Worm (Caenorhabditis elegans) whole organism, young adult: ENCODE results near the gene str-3.

ENCODE experiments used
- F23B12.7 ChIP-seq: sonication (generic microtip); optimal IDR thresholded peaks from 2 replicates; lab custom pipeline; 2017; ENCODE audit warnings: missing genetic modification characterization, mild to moderate bottlenecking, missing compliant biosample characterization, antibody characterized with exemption, moderate library complexity; ENCODE audit not compliant: insufficient read depth
- F33H1.4 ChIP-seq: fragments of 200-800 bp; sonication (Bioruptor generic); IDR thresholded peaks from 2 replicates; pipeline ENCODE4 v1.3.6; 2022; ENCODE audit warnings: missing genetic modification reagents, missing genetic modification characterization, missing compliant biosample characterization
- F49E8.2 ChIP-seq: sonication (generic microtip); optimal IDR thresholded peaks from 3 replicates; lab custom pipeline; 2017; ENCODE audit warnings: missing genetic modification characterization, mild to moderate bottlenecking, missing compliant biosample characterization, antibody characterized with exemption, moderate library complexity; ENCODE audit not compliant: insufficient read depth
- F55B11.4 ChIP-seq: sonication (generic microtip); optimal IDR thresholded peaks from 2 replicates; lab custom pipeline; 2016; ENCODE audit warnings: missing compliant biosample characterization, missing genetic modification characterization, borderline replicate concordance; ENCODE audit not compliant: insufficient read depth
- F57A8.1 ChIP-seq: fragments of 200-800 bp; sonication (Bioruptor generic); optimal IDR thresholded peaks from 2 replicates; lab custom pipeline; 2018; ENCODE audit warnings: mild to moderate bottlenecking, missing genetic modification characterization, moderate library complexity, missing compliant biosample characterization
- ZK185.1 ChIP-seq: sonication (generic microtip); optimal IDR thresholded peaks from 2 replicates; lab custom pipeline; 2016; ENCODE audit warnings: mild to moderate bottlenecking, missing genetic modification characterization, missing compliant biosample characterization; ENCODE audit not compliant: poor library complexity, severe bottlenecking
- attf-3 ChIP-seq: fragments of 200-800 bp; sonication (Bioruptor generic); conservative IDR thresholded peaks from 2 replicates; pipeline ENCODE4 v1.3.6; 2022; ENCODE audit warnings: missing genetic modification reagents, missing genetic modification characterization, missing compliant biosample characterization
- bed-2 ChIP-seq: fragments of 200-800 bp; sonication (Bioruptor generic); IDR thresholded peaks from 2 replicates; pipeline ENCODE4 v1.3.6; 2022; ENCODE audit warnings: missing genetic modification reagents, missing genetic modification characterization, missing compliant biosample characterization
- ceh-91 ChIP-seq: fragments of 200-800 bp; sonication (Bioruptor generic); IDR thresholded peaks from 2 replicates; pipeline ENCODE4 v1.3.6; 2022; ENCODE audit warnings: missing genetic modification reagents, missing genetic modification characterization, missing compliant biosample characterization
- egl-18 ChIP-seq: fragments of 200-800 bp; sonication (Bioruptor generic); IDR thresholded peaks from 2 replicates; pipeline ENCODE4 v1.3.6; 2022; ENCODE audit warnings: missing genetic modification reagents, missing genetic modification characterization, missing compliant biosample characterization
- egl-44 ChIP-seq: fragments of 200-800 bp; sonication (Bioruptor generic); IDR thresholded peaks from 2 replicates; pipeline ENCODE4 v1.3.6; 2022; ENCODE audit warnings: missing genetic modification reagents, missing genetic modification characterization, missing compliant biosample characterization
- fkh-3 ChIP-seq: sonication (generic microtip); optimal IDR thresholded peaks from 2 replicates; lab custom pipeline; 2016; ENCODE audit warnings: mild to moderate bottlenecking, missing genetic modification characterization, missing compliant biosample characterization
- him-1 ChIP-seq: sonication (generic microtip); optimal IDR thresholded peaks from 2 replicates; lab custom pipeline; 2016; ENCODE audit warnings: missing genotype, missing genetic modification reagents, missing genetic modification characterization, missing compliant biosample characterization
- hlh-12 ChIP-seq: sonication (generic microtip); optimal IDR thresholded peaks from 2 replicates; lab custom pipeline; 2016; ENCODE audit warnings: missing genetic modification characterization, missing compliant biosample characterization
- hrde-1 ChIP-seq: sonication (generic microtip); optimal IDR thresholded peaks from 2 replicates; lab custom pipeline; 2016; ENCODE audit warnings: missing genetic modification characterization, mild to moderate bottlenecking, missing compliant biosample characterization, moderate library complexity, missing genotype, missing genetic modification reagents, borderline replicate concordance
- let-607 ChIP-seq, 2 experiments: fragments of 200-800 bp in 1 of 2; sonication (Bioruptor generic) in 1 of 2; sonication (generic microtip) in 1 of 2; optimal IDR thresholded peaks; 2 replicates each; lab custom pipeline; 2016 to 2018; ENCODE audit warnings: mild to moderate bottlenecking in 2 of 2, missing compliant biosample characterization in 2 of 2, missing genetic modification characterization in 2 of 2, moderate library complexity in 2 of 2, missing genotype in 1 of 2
- lin-54 ChIP-seq: fragments of 200-800 bp; sonication (Bioruptor generic); optimal IDR thresholded peaks from 2 replicates; lab custom pipeline; 2018; ENCODE audit warnings: mild to moderate bottlenecking, missing genetic modification characterization, missing compliant biosample characterization
- lsl-1 ChIP-seq: fragments of 200-800 bp; sonication (Bioruptor generic); optimal IDR thresholded peaks from 2 replicates; lab custom pipeline; 2018; ENCODE audit warnings: mild to moderate bottlenecking, missing genetic modification characterization, moderate library complexity, missing compliant biosample characterization
- madf-10 ChIP-seq: sonication (generic microtip); optimal IDR thresholded peaks from 2 replicates; lab custom pipeline; 2016; ENCODE audit warnings: mild to moderate bottlenecking, missing genetic modification characterization, missing compliant biosample characterization
- mel-28 ChIP-seq: sonication (generic microtip); optimal IDR thresholded peaks from 2 replicates; lab custom pipeline; 2016; ENCODE audit warnings: borderline replicate concordance, mild to moderate bottlenecking, missing genetic modification characterization, missing compliant biosample characterization
- mxl-1 ChIP-seq: sonication (generic microtip); optimal IDR thresholded peaks from 2 replicates; lab custom pipeline; 2016; ENCODE audit warnings: missing genetic modification characterization, missing compliant biosample characterization
- nfya-1 ChIP-seq: sonication (generic microtip); optimal IDR thresholded peaks from 2 replicates; lab custom pipeline; 2017; ENCODE audit warnings: antibody characterized with exemption, missing compliant biosample characterization, missing genetic modification characterization, borderline replicate concordance; ENCODE audit not compliant: insufficient read depth
- nfya-2 ChIP-seq: fragments of 200-800 bp; sonication (Bioruptor generic); IDR thresholded peaks from 2 replicates; pipeline ENCODE4 v1.3.6; 2022; ENCODE audit warnings: missing genetic modification reagents, missing genetic modification characterization, missing compliant biosample characterization
- nhr-90 ChIP-seq: sonication (generic microtip); optimal IDR thresholded peaks from 2 replicates; lab custom pipeline; 2016; ENCODE audit warnings: missing genotype, mild to moderate bottlenecking, missing genetic modification characterization, missing compliant biosample characterization
- pbrm-1 ChIP-seq: fragments of 200-800 bp; sonication (Bioruptor generic); IDR thresholded peaks from 2 replicates; pipeline ENCODE4 v1.3.6; 2022; ENCODE audit warnings: missing genetic modification reagents, missing genetic modification characterization, missing compliant biosample characterization
- rcor-1 ChIP-seq: fragments of 200-800 bp; sonication (Bioruptor generic); IDR thresholded peaks from 2 replicates; pipeline ENCODE4 v1.3.6; 2022; ENCODE audit warnings: missing genetic modification reagents, missing genetic modification characterization, missing compliant biosample characterization
- sdz-38 ChIP-seq: sonication (generic microtip); optimal IDR thresholded peaks from 2 replicates; lab custom pipeline; 2016; ENCODE audit warnings: missing genotype, missing genetic modification characterization, missing compliant biosample characterization
- snpc-4 ChIP-seq, 5 experiments: fragments of 150-350 bp in 1 of 5; sonication (generic microtip) in 4 of 5; optimal IDR thresholded peaks; 2 replicates each; lab custom pipeline; 2014 to 2018; ENCODE audit warnings: missing genetic modification characterization in 5 of 5, missing biosample characterization in 3 of 5, antibody characterized with exemption in 2 of 5, mild to moderate bottlenecking in 2 of 5, missing compliant biosample characterization in 2 of 5, missing genotype in 2 of 5, moderate library complexity in 2 of 5, missing genetic modification reagents in 1 of 5
- unc-130 ChIP-seq: sonication (generic microtip); optimal IDR thresholded peaks from 2 replicates; lab custom pipeline; 2016; ENCODE audit warnings: missing genetic modification reagents, missing genetic modification characterization, missing compliant biosample characterization
- zfh-2 ChIP-seq: fragments of 200-800 bp; sonication (Bioruptor generic); conservative IDR thresholded peaks from 2 replicates; pipeline ENCODE4 v1.3.6; 2022; ENCODE audit warnings: missing genetic modification reagents, missing genetic modification characterization, missing compliant biosample characterization
- ztf-22 ChIP-seq: fragments of 200-800 bp; sonication (Bioruptor generic); optimal IDR thresholded peaks from 2 replicates; lab custom pipeline; 2018; ENCODE audit warnings: mild to moderate bottlenecking, missing genetic modification characterization, moderate library complexity, missing compliant biosample characterization
- ztf-25 ChIP-seq: fragments of 200-800 bp; sonication (Bioruptor generic); IDR thresholded peaks from 2 replicates; pipeline ENCODE4 v1.3.6; 2022; ENCODE audit warnings: missing genetic modification reagents, missing genetic modification characterization, missing compliant biosample characterization
- ztf-26 ChIP-seq: sonication (generic microtip); optimal IDR thresholded peaks from 2 replicates; lab custom pipeline; 2017; ENCODE audit warnings: missing genetic modification characterization, missing compliant biosample characterization
- ztf-3 ChIP-seq: fragments of 200-800 bp; sonication (Bioruptor generic); optimal IDR thresholded peaks from 2 replicates; lab custom pipeline; 2018; ENCODE audit warnings: mild to moderate bottlenecking, missing genetic modification characterization, missing compliant biosample characterization

Gene str-3

ce11 chrIV:11102608-11103007 is 2.4 kb upstream of the str-3 start, which contains the start of gene srlf-17:
TSS of gene srlf-17 (minus strand) at chrIV:11102708.
- TF ChIP-seq F55B11.4 (tag; lab: Kevin White, UChicago): no peak
- no peak for TF ChIP-seq hlh-12 (tag; lab: Kevin White, UChicago)
- no peak for TF ChIP-seq ceh-91 (GFP tag; lab: Robert Waterston, UW)
- no peak for TF ChIP-seq egl-44
- no peak for TF ChIP-seq fkh-3
- no peak for TF ChIP-seq F57A8.1 (GFP tag; lab: Kevin White, UChicago)
- TF ChIP-seq F33H1.4 (GFP tag; lab: Robert Waterston, UW): no peak
- no peak for TF ChIP-seq nhr-90 (tag; lab: Kevin White, UChicago)

- TF ChIP-seq egl-18 (GFP tag; lab: Robert Waterston, UW) (no peak), mxl-1 (tag; lab: Kevin White, UChicago) (no peak), hlh-12 (tag; lab: Kevin White, UChicago) (no peak), snpc-4 (GFP tag; optimal IDR thresholded peaks at IDR 0.05; lab: Kevin White, UChicago) (no peak), snpc-4 (tag; optimal IDR thresholded peaks at IDR 0.05; lab: Kevin White, UChicago) (no peak), attf-3 (GFP tag; lab: Robert Waterston, UW) (no peak), F57A8.1 (GFP tag; lab: Kevin White, UChicago) (no peak), pbrm-1 (GFP tag; lab: Robert Waterston, UW) (no peak), rcor-1 (no peak), lin-54 (GFP tag; lab: Kevin White, UChicago) (no peak), egl-44 (no peak), mel-28 (tag; lab: Kevin White, UChicago) (no peak)
These were observed 1.2 kb upstream of the str-3 start, which contains the start of gene srlf-18 for ce11 chrIV:11101383-11101782. TSS of gene srlf-18 (minus strand) at chrIV:11101483.

- TF ChIP-seq ceh-91 (GFP tag; lab: Robert Waterston, UW) (no peak), lin-54 (GFP tag; lab: Kevin White, UChicago) (no peak), madf-10 (tag; lab: Kevin White, UChicago) (no peak), sdz-38 (tag; lab: Kevin White, UChicago) (no peak), unc-130 (GFP tag; lab: Kevin White, UChicago) (no peak), ztf-25 (GFP tag; lab: Robert Waterston, UW) (no peak), lsl-1 (GFP tag; lab: Kevin White, UChicago) (no peak), F23B12.7 (tag; lab: Kevin White, UChicago) (no peak), ztf-3 (no peak), bed-2 (GFP tag; lab: Robert Waterston, UW) (no peak), rcor-1 (no peak), ZK185.1 (tag; lab: Kevin White, UChicago) (no peak)
These were observed 2.4 kb downstream of the str-3 start, which contains the start of gene M7.12 for ce11 chrIV:11097795-11098194. TSS of gene M7.12 (minus strand) at chrIV:11097982.

ce11 chrIV:11094974-11095373 is 5.2 kb downstream of the str-3 start, which contains the start of gene M7.8:
TSS of gene M7.8 (minus strand) at chrIV:11095085.
- no peak for TF ChIP-seq hrde-1 (tag; lab: Kevin White, UChicago)
- TF ChIP-seq nfya-1 (tag; lab: Kevin White, UChicago): no peak
- TF ChIP-seq lsl-1 (GFP tag; lab: Kevin White, UChicago): no peak
- TF ChIP-seq ztf-22 (GFP tag; lab: Kevin White, UChicago): no peak
- TF ChIP-seq zfh-2 (GFP tag; lab: Robert Waterston, UW): no peak
- TF ChIP-seq, all 124 proteins: peak for 0

- TF ChIP-seq F49E8.2: no peak
- TF ChIP-seq him-1 (tag; lab: Kevin White, UChicago): no peak
- no peak for TF ChIP-seq let-607 (tag; optimal IDR thresholded peaks at IDR 0.05; lab: Kevin White, UChicago)
- TF ChIP-seq ztf-22 (GFP tag; lab: Kevin White, UChicago): no peak
- TF ChIP-seq ztf-26: no peak
- TF ChIP-seq nfya-2 (GFP tag; lab: Robert Waterston, UW): no peak
- no peak for TF ChIP-seq pbrm-1 (GFP tag; lab: Robert Waterston, UW)
These were observed 6.1 kb downstream of the str-3 start for ce11 chrIV:11094052-11094451.
